Fruit fly (Drosophila melanogaster): ENCODE data around the gene CG34150.

The CG34150 gene

DNA sequence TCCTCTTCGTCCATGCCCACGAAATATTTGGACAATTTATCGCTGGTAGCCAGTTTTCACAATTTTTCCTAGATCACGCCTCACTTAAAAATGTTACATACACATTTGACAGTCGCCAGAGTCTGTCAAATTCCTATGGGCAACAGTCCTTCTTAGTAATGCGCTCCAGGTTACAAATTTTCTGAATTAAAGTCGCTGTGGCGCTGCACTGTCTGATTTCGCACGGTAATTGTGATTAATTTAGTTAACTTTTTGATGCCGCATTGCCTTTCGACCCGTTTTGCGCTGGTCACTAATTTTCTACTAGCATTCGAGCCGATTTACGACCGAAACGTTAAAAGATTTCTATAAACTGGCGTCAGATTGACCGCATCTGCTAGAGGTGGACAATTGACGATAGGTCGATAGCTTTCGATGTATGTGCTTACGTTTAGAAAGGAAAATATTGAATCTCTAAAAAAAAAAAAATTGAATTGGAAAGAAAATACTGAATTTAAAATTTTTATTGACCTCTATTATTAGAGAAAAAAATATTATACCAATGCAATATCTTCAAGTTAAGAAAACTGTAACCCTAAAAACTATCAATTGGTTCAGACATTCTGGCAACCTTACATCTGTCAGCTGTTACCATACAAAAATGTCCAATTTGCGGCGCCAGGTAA lies at the start of gene CG34150, which contains the start of gene lili:
Gene CG34150 (plus strand): TSS at position 626 of the 665 bp plus-strand sequence.
Gene lili (minus strand): TSS at position 376 of the 665 bp plus-strand sequence.
- peak; percentile 64 for TF ChIP-seq topi (GFP tag; optimal IDR thresholded peaks at IDR 0.05)
- no peak for TF ChIP-seq fd59A (GFP tag; optimal IDR thresholded peaks at IDR 0.05)
- no peak for TF ChIP-seq svp (GFP tag)
- TF ChIP-seq Hr38 (GFP tag; optimal IDR thresholded peaks at IDR 0.05), result no peak
- no peak for TF ChIP-seq CG4318 (GFP tag; optimal IDR thresholded peaks at IDR 0.05)
- TF ChIP-seq cyc (GFP tag; optimal IDR thresholded peaks at IDR 0.05), result peak; percentile 74
- 0 out of 2 replicates have a peak, but pooled peaks have one; percentile 36 for TF ChIP-seq Gug (GFP tag; IDR thresholded peaks at IDR 0.05)
- TF ChIP-seq CG8319 (GFP tag; optimal IDR thresholded peaks at IDR 0.05), result peak; percentile 37
- no peak for TF ChIP-seq CG6276 (GFP tag; optimal IDR thresholded peaks at IDR 0.05)
- no peak for TF ChIP-seq CG10631 (GFP tag; optimal IDR thresholded peaks at IDR 0.05)
- peak; percentile 53; the same call in 1 of the 3 replicates for TF ChIP-seq eg (GFP tag; IDR thresholded peaks at IDR 0.05)
- TF ChIP-seq CG11902 (GFP tag; optimal IDR thresholded peaks at IDR 0.05), result peak; percentile 28
- TF ChIP-seq CG8119 (GFP tag; IDR thresholded peaks at IDR 0.05), result peak; percentile 31; the same call in 1 of the 3 replicates
- peak; percentile 22 for TF ChIP-seq CG11762 (GFP tag; optimal IDR thresholded peaks at IDR 0.05; ENCODE audit: insufficient read depth)
- TF ChIP-seq Blimp-1 (GFP tag; optimal IDR thresholded peaks at IDR 0.05), result no peak
- no peak for TF ChIP-seq salr (GFP tag; optimal IDR thresholded peaks at IDR 0.05)
- TF ChIP-seq fd85E (GFP tag; optimal IDR thresholded peaks at IDR 0.05), result no peak
- peak; percentile 45 for TF ChIP-seq dsx (GFP tag; optimal IDR thresholded peaks at IDR 0.05; ENCODE audit: poor library complexity, severe bottlenecking)
- no peak for TF ChIP-seq acj6 (GFP tag; optimal IDR thresholded peaks at IDR 0.05)
- peak; percentile 32; the same call in 1 of the 2 replicates for TF ChIP-seq CG15336 (GFP tag; IDR thresholded peaks at IDR 0.05)
- TF ChIP-seq Eip93F (GFP tag; optimal IDR thresholded peaks at IDR 0.05), result peak; percentile 20
- TF ChIP-seq esn (GFP tag; optimal IDR thresholded peaks at IDR 0.05), result peak; percentile 78
- peak; percentile 90 for TF ChIP-seq Eip78C (GFP tag)
- TF ChIP-seq CG6854 (GFP tag; optimal IDR thresholded peaks at IDR 0.05), result peak; percentile 53
- no peak for TF ChIP-seq dac (GFP tag; optimal IDR thresholded peaks at IDR 0.05)
- TF ChIP-seq CG8632 (GFP tag; optimal IDR thresholded peaks at IDR 0.05), result no peak
- TF ChIP-seq net (GFP tag; optimal IDR thresholded peaks at IDR 0.05), result no peak
- no peak for TF ChIP-seq pdm3 (GFP tag; optimal IDR thresholded peaks at IDR 0.05)
- peak; percentile 70 for TF ChIP-seq Hr39 (GFP tag; optimal IDR thresholded peaks at IDR 0.05)
- peak; percentile 40 for TF ChIP-seq CG7368 (GFP tag; optimal IDR thresholded peaks at IDR 0.05)
- TF ChIP-seq ss (GFP tag; optimal IDR thresholded peaks at IDR 0.05), result no peak
- no peak for TF ChIP-seq spab (GFP tag; optimal IDR thresholded peaks at IDR 0.05)
- TF ChIP-seq CG11294 (GFP tag; IDR thresholded peaks at IDR 0.05), result no peak
- no peak for TF ChIP-seq CG10669 (GFP tag; optimal IDR thresholded peaks at IDR 0.05)
- TF ChIP-seq CG3919 (GFP tag; optimal IDR thresholded peaks at IDR 0.05), result no peak
- TF ChIP-seq Ets96B (tag; optimal IDR thresholded peaks at IDR 0.05), result peak; percentile 22
- no peak for TF ChIP-seq Sox102F (GFP tag; optimal IDR thresholded peaks at IDR 0.05)
- TF ChIP-seq Sox15 (GFP tag; optimal IDR thresholded peaks at IDR 0.05), result peak; percentile 51
- TF ChIP-seq achi (GFP tag; optimal IDR thresholded peaks at IDR 0.05), result peak; percentile 82
- peak; percentile 83 for TF ChIP-seq CG31627 (GFP tag; optimal IDR thresholded peaks at IDR 0.05)
- TF ChIP-seq CG16779 (tag; optimal IDR thresholded peaks at IDR 0.05), result no peak
- TF ChIP-seq Lpt (GFP tag; optimal IDR thresholded peaks at IDR 0.05), result no peak
- TF ChIP-seq CG9139 (GFP tag; optimal IDR thresholded peaks at IDR 0.05), result no peak
- no peak for TF ChIP-seq Hr4 (GFP tag; optimal IDR thresholded peaks at IDR 0.05)
- peak; percentile 64 for TF ChIP-seq CG3032 (tag; optimal IDR thresholded peaks at IDR 0.05)
- no peak for TF ChIP-seq Met (GFP tag; optimal IDR thresholded peaks at IDR 0.05)
- TF ChIP-seq CG6163 (GFP tag; IDR thresholded peaks at IDR 0.05), result peak; percentile 38; the same call in 1 of the 3 replicates
- no peak for TF ChIP-seq Smox (GFP tag; optimal IDR thresholded peaks at IDR 0.05)
- no peak for TF ChIP-seq Sox14 (GFP tag; optimal IDR thresholded peaks at IDR 0.05)
- TF ChIP-seq CG32006 (GFP tag; optimal IDR thresholded peaks at IDR 0.05), result no peak
- no peak for TF ChIP-seq Ets21C (GFP tag; optimal IDR thresholded peaks at IDR 0.05)
